Fruit fly (Drosophila melanogaster): ENCODE data around the gene Cpr23B.

DNA sequence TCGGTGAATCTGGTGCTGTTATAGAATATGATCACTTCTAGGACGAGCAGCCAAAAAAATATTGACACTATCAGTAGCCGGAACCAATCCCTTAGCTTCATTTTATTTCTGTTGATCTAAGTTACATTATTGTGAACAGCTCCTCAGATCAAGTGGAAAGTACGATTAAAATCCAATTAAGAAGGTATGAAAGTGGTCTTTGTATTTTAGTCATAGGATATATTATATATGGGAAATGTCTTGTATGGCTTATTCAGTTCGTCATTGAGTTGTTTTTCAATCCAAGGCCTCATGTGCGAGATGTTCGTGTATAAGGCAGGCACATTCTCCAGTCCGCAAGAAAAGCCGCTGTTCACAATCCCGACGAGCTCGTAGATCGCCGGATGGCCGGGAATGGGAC is 6.2 kb downstream of the Cpr23B start, which contains the start of gene CG18558:
- TF ChIP-seq psq (optimal IDR thresholded peaks at IDR 0.05) (no peak), insv (optimal IDR thresholded peaks at IDR 0.05) (no peak), Myc (optimal IDR thresholded peaks at IDR 0.05) (no peak), ttk (optimal IDR thresholded peaks at IDR 0.05) (no peak)

Measured in Kc167 (cell line).